Worm (Caenorhabditis elegans) whole organism, young adult: ENCODE data around the gene tag-65.

ENCODE experiments used
- B0019.2 ChIP-seq: fragments of 200-800 bp; sonication (Bioruptor generic); conservative IDR thresholded peaks from 2 replicates; pipeline ENCODE4 v1.3.6; 2022; ENCODE audit warnings: missing genetic modification reagents, missing genetic modification characterization, missing compliant biosample characterization
- B0336.3 ChIP-seq: fragments of 200-800 bp; sonication (Bioruptor generic); IDR thresholded peaks from 2 replicates; pipeline ENCODE4 v1.3.6; 2022; ENCODE audit warnings: missing genetic modification characterization, missing compliant biosample characterization
- C06A6.2 ChIP-seq: fragments of 200-800 bp; sonication (Bioruptor generic); conservative IDR thresholded peaks from 2 replicates; pipeline ENCODE4 v1.3.6; 2022; ENCODE audit warnings: missing genetic modification characterization, missing compliant biosample characterization
- C17E4.6 ChIP-seq: fragments of 200-800 bp; sonication (Bioruptor generic); IDR thresholded peaks from 2 replicates; pipeline ENCODE4 v1.3.6; 2022; ENCODE audit warnings: missing genetic modification reagents, missing genetic modification characterization, missing compliant biosample characterization
- F10E7.11 ChIP-seq: sonication (generic microtip); optimal IDR thresholded peaks from 2 replicates; lab custom pipeline; 2017; ENCODE audit warnings: mild to moderate bottlenecking, missing genetic modification characterization, moderate library complexity, missing compliant biosample characterization
- F33H1.4 ChIP-seq: fragments of 200-800 bp; sonication (Bioruptor generic); IDR thresholded peaks from 2 replicates; pipeline ENCODE4 v1.3.6; 2022; ENCODE audit warnings: missing genetic modification reagents, missing genetic modification characterization, missing compliant biosample characterization
- F57A8.1 ChIP-seq: fragments of 200-800 bp; sonication (Bioruptor generic); optimal IDR thresholded peaks from 2 replicates; lab custom pipeline; 2018; ENCODE audit warnings: mild to moderate bottlenecking, missing genetic modification characterization, moderate library complexity, missing compliant biosample characterization
- F57C9.4 ChIP-seq: sonication (generic microtip); optimal IDR thresholded peaks from 2 replicates; lab custom pipeline; 2017; ENCODE audit warnings: mild to moderate bottlenecking, missing genetic modification characterization, missing compliant biosample characterization
- K11D2.4 ChIP-seq: fragments of 200-800 bp; sonication (Bioruptor generic); IDR thresholded peaks from 2 replicates; pipeline ENCODE4 v1.3.6; 2022; ENCODE audit warnings: missing genetic modification reagents, missing genetic modification characterization, missing compliant biosample characterization
- T26A5.8 ChIP-seq: sonication (generic microtip); optimal IDR thresholded peaks from 2 replicates; lab custom pipeline; 2016; ENCODE audit warnings: missing genetic modification characterization, missing compliant biosample characterization
- Y56A3A.18 ChIP-seq: fragments of 200-800 bp; sonication (Bioruptor generic); IDR thresholded peaks from 2 replicates; pipeline ENCODE4 v1.3.6; 2022; ENCODE audit warnings: missing genetic modification reagents, missing genetic modification characterization, missing compliant biosample characterization
- Y95B8A.8 ChIP-seq: fragments of 200-800 bp; sonication (Bioruptor generic); IDR thresholded peaks from 2 replicates; pipeline ENCODE4 v1.3.6; 2022; ENCODE audit warnings: missing genetic modification reagents, missing genetic modification characterization, missing compliant biosample characterization
- ZK185.1 ChIP-seq: sonication (generic microtip); optimal IDR thresholded peaks from 2 replicates; lab custom pipeline; 2016; ENCODE audit warnings: mild to moderate bottlenecking, missing genetic modification characterization, missing compliant biosample characterization; ENCODE audit not compliant: poor library complexity, severe bottlenecking
- attf-5 ChIP-seq: fragments of 200-800 bp; sonication (Bioruptor generic); optimal IDR thresholded peaks from 2 replicates; lab custom pipeline; 2018; ENCODE audit warnings: mild to moderate bottlenecking, missing genetic modification characterization, missing compliant biosample characterization
- ccch-3 ChIP-seq: fragments of 200-800 bp; sonication (Bioruptor generic); optimal IDR thresholded peaks from 2 replicates; lab custom pipeline; 2018; ENCODE audit warnings: mild to moderate bottlenecking, missing genetic modification characterization, missing compliant biosample characterization
- ceh-100 ChIP-seq: fragments of 200-800 bp; sonication (Bioruptor generic); IDR thresholded peaks from 2 replicates; pipeline ENCODE4 v1.3.6; 2022; ENCODE audit warnings: missing genetic modification reagents, missing genetic modification characterization, missing compliant biosample characterization
- ceh-58 ChIP-seq: fragments of 200-800 bp; sonication (Bioruptor generic); IDR thresholded peaks from 2 replicates; pipeline ENCODE4 v1.3.6; 2022; ENCODE audit warnings: missing genetic modification characterization, missing compliant biosample characterization
- ceh-91 ChIP-seq: fragments of 200-800 bp; sonication (Bioruptor generic); IDR thresholded peaks from 2 replicates; pipeline ENCODE4 v1.3.6; 2022; ENCODE audit warnings: missing genetic modification reagents, missing genetic modification characterization, missing compliant biosample characterization
- efl-1 ChIP-seq: fragments of 150-350 bp; optimal IDR thresholded peaks from 2 replicates; lab custom pipeline; 2014; ENCODE audit warnings: missing biosample characterization, missing genetic modification reagents, missing genetic modification characterization
- egl-18 ChIP-seq: fragments of 200-800 bp; sonication (Bioruptor generic); IDR thresholded peaks from 2 replicates; pipeline ENCODE4 v1.3.6; 2022; ENCODE audit warnings: missing genetic modification reagents, missing genetic modification characterization, missing compliant biosample characterization
- ets-4 ChIP-seq: fragments of 200-800 bp; sonication (Bioruptor generic); optimal IDR thresholded peaks from 2 replicates; lab custom pipeline; 2018; ENCODE audit warnings: mild to moderate bottlenecking, missing genetic modification characterization, missing compliant biosample characterization
- gei-17 ChIP-seq: fragments of 200-800 bp; sonication (Bioruptor generic); optimal IDR thresholded peaks from 2 replicates; lab custom pipeline; 2018; ENCODE audit warnings: mild to moderate bottlenecking, missing genetic modification characterization, missing compliant biosample characterization
- hlh-26 ChIP-seq: fragments of 200-800 bp; sonication (Bioruptor generic); conservative IDR thresholded peaks from 2 replicates; pipeline ENCODE4 v1.3.6; 2022; ENCODE audit warnings: missing genetic modification reagents, missing genetic modification characterization, missing compliant biosample characterization
- hrde-1 ChIP-seq: sonication (generic microtip); optimal IDR thresholded peaks from 2 replicates; lab custom pipeline; 2016; ENCODE audit warnings: missing genetic modification characterization, mild to moderate bottlenecking, missing compliant biosample characterization, moderate library complexity, missing genotype, missing genetic modification reagents, borderline replicate concordance
- let-526 ChIP-seq: fragments of 200-800 bp; sonication (Bioruptor generic); IDR thresholded peaks from 2 replicates; pipeline ENCODE4 v1.3.6; 2022; ENCODE audit warnings: missing genetic modification reagents, missing genetic modification characterization, missing compliant biosample characterization
- lin-26 ChIP-seq: fragments of 200-800 bp; sonication (Bioruptor generic); IDR thresholded peaks from 2 replicates; pipeline ENCODE4 v1.3.6; 2022; ENCODE audit warnings: missing genetic modification reagents, missing genetic modification characterization, missing compliant biosample characterization
- lsl-1 ChIP-seq: fragments of 200-800 bp; sonication (Bioruptor generic); optimal IDR thresholded peaks from 2 replicates; lab custom pipeline; 2018; ENCODE audit warnings: mild to moderate bottlenecking, missing genetic modification characterization, moderate library complexity, missing compliant biosample characterization
- madf-10 ChIP-seq: sonication (generic microtip); optimal IDR thresholded peaks from 2 replicates; lab custom pipeline; 2016; ENCODE audit warnings: mild to moderate bottlenecking, missing genetic modification characterization, missing compliant biosample characterization
- madf-6 ChIP-seq: fragments of 200-800 bp; sonication (Bioruptor generic); IDR thresholded peaks from 2 replicates; pipeline ENCODE4 v1.3.6; 2022; ENCODE audit warnings: missing genetic modification reagents, missing genetic modification characterization, missing compliant biosample characterization
- madf-8 ChIP-seq: fragments of 200-800 bp; sonication (Bioruptor generic); conservative IDR thresholded peaks from 2 replicates; pipeline ENCODE4 v1.3.6; 2022; ENCODE audit warnings: missing genetic modification reagents, missing genetic modification characterization, missing compliant biosample characterization
- mel-28 ChIP-seq: sonication (generic microtip); optimal IDR thresholded peaks from 2 replicates; lab custom pipeline; 2016; ENCODE audit warnings: borderline replicate concordance, mild to moderate bottlenecking, missing genetic modification characterization, missing compliant biosample characterization
- nfya-1 ChIP-seq: sonication (generic microtip); optimal IDR thresholded peaks from 2 replicates; lab custom pipeline; 2017; ENCODE audit warnings: antibody characterized with exemption, missing compliant biosample characterization, missing genetic modification characterization, borderline replicate concordance; ENCODE audit not compliant: insufficient read depth
- nhr-120 ChIP-seq: fragments of 200-800 bp; sonication (Bioruptor generic); IDR thresholded peaks from 2 replicates; pipeline ENCODE4 v1.3.6; 2022; ENCODE audit warnings: missing genetic modification characterization, missing compliant biosample characterization
- nhr-179 ChIP-seq: sonication (generic microtip); optimal IDR thresholded peaks from 2 replicates; lab custom pipeline; 2016; ENCODE audit warnings: mild to moderate bottlenecking, missing genetic modification characterization, missing compliant biosample characterization
- nhr-27 ChIP-seq: fragments of 200-800 bp; sonication (Bioruptor generic); optimal IDR thresholded peaks from 2 replicates; lab custom pipeline; 2018; ENCODE audit warnings: mild to moderate bottlenecking, missing genetic modification characterization, moderate library complexity, missing compliant biosample characterization
- nhr-80 ChIP-seq: sonication (generic microtip); optimal IDR thresholded peaks from 2 replicates; lab custom pipeline; 2016; ENCODE audit warnings: missing genetic modification characterization, missing compliant biosample characterization
- repo-1 ChIP-seq: sonication (generic microtip); optimal IDR thresholded peaks from 2 replicates; lab custom pipeline; 2017; ENCODE audit warnings: mild to moderate bottlenecking, missing genetic modification characterization, missing compliant biosample characterization
- rpc-1 ChIP-seq, 2 experiments: fragments of 150-350 bp in 1 of 2; sonication (generic microtip) in 1 of 2; optimal IDR thresholded peaks; 2 replicates each; lab custom pipeline; 2014 to 2018; ENCODE audit warnings: missing biosample characterization in 1 of 2, missing genetic modification characterization in 1 of 2, missing genetic modification reagents in 1 of 2, missing genotype in 1 of 2
- sea-2 ChIP-seq: fragments of 200-800 bp; sonication (Bioruptor generic); IDR thresholded peaks from 2 replicates; pipeline ENCODE4 v1.3.6; 2022; ENCODE audit warnings: missing genetic modification characterization, missing compliant biosample characterization
- snpc-1.1 ChIP-seq: sonication (generic microtip); optimal IDR thresholded peaks from 2 replicates; lab custom pipeline; 2017; ENCODE audit warnings: missing genetic modification characterization, mild to moderate bottlenecking, missing compliant biosample characterization, antibody characterized with exemption, moderate library complexity, missing genotype, missing genetic modification reagents; ENCODE audit not compliant: insufficient read depth
- snpc-4 ChIP-seq, 5 experiments: fragments of 150-350 bp in 1 of 5; sonication (generic microtip) in 4 of 5; optimal IDR thresholded peaks; 2 replicates each; lab custom pipeline; 2014 to 2018; ENCODE audit warnings: missing genetic modification characterization in 5 of 5, missing biosample characterization in 3 of 5, antibody characterized with exemption in 2 of 5, mild to moderate bottlenecking in 2 of 5, missing compliant biosample characterization in 2 of 5, missing genotype in 2 of 5, moderate library complexity in 2 of 5, missing genetic modification reagents in 1 of 5
- unc-130 ChIP-seq: sonication (generic microtip); optimal IDR thresholded peaks from 2 replicates; lab custom pipeline; 2016; ENCODE audit warnings: missing genetic modification reagents, missing genetic modification characterization, missing compliant biosample characterization
- xnd-1 ChIP-seq: sonication (generic microtip); optimal IDR thresholded peaks from 2 replicates; lab custom pipeline; 2016; ENCODE audit warnings: missing genotype, missing genetic modification reagents, missing genetic modification characterization, missing compliant biosample characterization
- zim-3 ChIP-seq: sonication (generic microtip); optimal IDR thresholded peaks from 2 replicates; lab custom pipeline; 2017; ENCODE audit warnings: mild to moderate bottlenecking, missing genetic modification characterization, moderate library complexity, missing compliant biosample characterization
- ztf-25 ChIP-seq: fragments of 200-800 bp; sonication (Bioruptor generic); IDR thresholded peaks from 2 replicates; pipeline ENCODE4 v1.3.6; 2022; ENCODE audit warnings: missing genetic modification reagents, missing genetic modification characterization, missing compliant biosample characterization
- ztf-28 ChIP-seq: fragments of 200-800 bp; sonication (Bioruptor generic); IDR thresholded peaks from 2 replicates; pipeline ENCODE4 v1.3.6; 2022; ENCODE audit warnings: missing genetic modification reagents, missing genetic modification characterization, missing compliant biosample characterization
- ztf-6 ChIP-seq: fragments of 200-800 bp; sonication (Bioruptor generic); IDR thresholded peaks from 2 replicates; pipeline ENCODE4 v1.3.6; 2022; ENCODE audit warnings: missing genetic modification reagents, missing genetic modification characterization, missing compliant biosample characterization

Gene tag-65

DNA sequence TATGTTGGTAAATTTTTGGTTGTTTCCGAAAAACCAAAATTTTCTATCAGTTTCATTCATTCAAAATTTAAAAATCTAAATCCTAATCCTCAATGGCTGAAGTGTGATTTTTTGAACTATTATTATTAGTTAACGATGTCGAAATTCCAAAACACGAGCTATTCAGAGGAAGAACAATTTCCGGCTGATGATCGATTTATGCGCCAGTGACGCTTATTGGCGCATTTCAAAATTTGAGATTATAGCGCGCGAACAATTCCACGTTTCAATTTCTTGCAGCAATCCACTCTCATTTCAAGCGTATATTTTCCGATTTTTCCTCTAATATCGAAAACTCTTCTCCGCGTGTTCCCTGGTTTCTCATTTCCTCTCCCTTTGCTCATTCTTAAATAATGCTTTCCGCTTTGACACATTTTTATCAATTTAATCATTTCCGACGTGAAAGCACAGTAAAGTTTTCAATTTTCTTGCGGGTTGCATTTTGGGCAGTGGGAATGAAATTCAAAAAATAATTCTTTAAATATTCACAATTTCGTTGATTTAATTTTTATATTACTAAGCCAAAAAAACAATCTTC, 14.0 kb downstream of the tag-65 start (continued):
- TF ChIP-seq madf-8 (GFP tag; lab: Robert Waterston, UW) (peak; percentile 26; the same call in 1 of the 2 replicates), hrde-1 (tag; lab: Kevin White, UChicago) (no peak), ztf-28 (GFP tag; lab: Robert Waterston, UW) (no peak), K11D2.4 (GFP tag; lab: Robert Waterston, UW) (no peak), F57C9.4 (tag; lab: Kevin White, UChicago) (no peak), egl-18 (no peak), Y56A3A.18 (peak; percentile 15; the same call in 1 of the 2 replicates), ccch-3 (GFP tag; lab: Kevin White, UChicago) (no peak), ztf-25 (GFP tag; lab: Robert Waterston, UW) (no peak), madf-6 (GFP tag; lab: Robert Waterston, UW) (peak; percentile 73; the same call in 1 of the 2 replicates), F33H1.4 (GFP tag; lab: Robert Waterston, UW) (peak; percentile 42), hlh-26 (GFP tag; lab: Robert Waterston, UW) (no peak), ceh-91 (peak; percentile 46; the same call in 1 of the 2 replicates), unc-130 (no peak), repo-1 (no peak), nhr-179 (tag; lab: Kevin White, UChicago) (no peak), F10E7.11 (no peak), attf-5 (GFP tag; lab: Kevin White, UChicago) (no peak), let-526 (GFP tag; lab: Robert Waterston, UW) (no peak), lin-26 (GFP tag; lab: Robert Waterston, UW) (no peak), C17E4.6 (GFP tag; lab: Robert Waterston, UW) (no peak), mel-28 (tag; lab: Kevin White, UChicago) (no peak), nhr-80 (tag; lab: Kevin White, UChicago) (peak; percentile 65), ztf-6 (no peak), rpc-1 (optimal IDR thresholded peaks at IDR 0.05; lab: Kevin White, UChicago) (no peak), rpc-1 (tag; optimal IDR thresholded peaks at IDR 0.05; lab: Kevin White, UChicago) (no peak), Y95B8A.8 (GFP tag; lab: Robert Waterston, UW) (0 out of 2 replicates have a peak, but pooled peaks have one; percentile 5), T26A5.8 (tag; lab: Kevin White, UChicago) (no peak), lsl-1 (GFP tag; lab: Kevin White, UChicago) (peak; percentile 46), F57A8.1 (GFP tag; lab: Kevin White, UChicago) (no peak), nhr-27 (no peak), snpc-1.1 (tag; lab: Kevin White, UChicago) (no peak), efl-1 (GFP tag; lab: Kevin White, UChicago) (peak; percentile 59), nhr-120 (GFP tag; lab: Robert Waterston, UW) (no peak), gei-17 (GFP tag; lab: Kevin White, UChicago) (no peak), B0336.3 (GFP tag; lab: Robert Waterston, UW) (0 out of 2 replicates have a peak, but pooled peaks have one; percentile 20), ceh-58 (no peak), sea-2 (GFP tag; lab: Robert Waterston, UW) (no peak), zim-3 (tag; lab: Kevin White, UChicago) (no peak), ets-4 (no peak), B0019.2 (GFP tag; lab: Robert Waterston, UW) (0 out of 2 replicates have a peak, but pooled peaks have one; percentile 9), nfya-1 (tag; lab: Kevin White, UChicago) (no peak), madf-10 (tag; lab: Kevin White, UChicago) (no peak), snpc-4 (GFP tag; optimal IDR thresholded peaks at IDR 0.05; lab: Kevin White, UChicago) (no peak), snpc-4 (tag; optimal IDR thresholded peaks at IDR 0.05; lab: Kevin White, UChicago) (peak in 3 of 4 experiments; percentile 8 to 39 (median 9)), ceh-100 (GFP tag; lab: Robert Waterston, UW) (no peak), ZK185.1 (tag; lab: Kevin White, UChicago) (peak; percentile 2), C06A6.2 (GFP tag; lab: Robert Waterston, UW) (no peak), xnd-1 (tag; lab: Kevin White, UChicago) (peak; percentile 20)
